Fruit fly (Drosophila melanogaster) whole organism, wandering third instar larva: ENCODE results near the gene Cpr11B.

Experiments
- Abd-B ChIP-seq: fragments of >200 bp; optimal IDR thresholded peaks from 2 replicates; lab custom pipeline; 2017; ENCODE audit warnings: missing biosample characterization, missing genetic modification characterization
- CG32264 ChIP-seq: fragments of 200-800 bp; sonication (Bioruptor generic); optimal IDR thresholded peaks from 2 replicates; lab custom pipeline; 2016; ENCODE audit warnings: missing biosample characterization, missing genetic modification characterization
- CG9705 ChIP-seq: fragments of 200-800 bp; sonication (Bioruptor generic); optimal IDR thresholded peaks from 2 replicates; lab custom pipeline; 2018; ENCODE audit warnings: missing biosample characterization, mild to moderate bottlenecking, missing genetic modification characterization
- CrebA ChIP-seq: fragments of 200-800 bp; sonication (Bioruptor generic); optimal IDR thresholded peaks from 2 replicates; lab custom pipeline; 2016; ENCODE audit warnings: missing biosample characterization, mild to moderate bottlenecking, missing genetic modification characterization, borderline replicate concordance
- Dfd ChIP-seq: fragments of >200 bp; optimal IDR thresholded peaks from 2 replicates; lab custom pipeline; 2017; ENCODE audit warnings: missing biosample characterization, missing genetic modification characterization
- Dif ChIP-seq: fragments of 200-275, 200-300 bp; sonication (Bioruptor generic); optimal IDR thresholded peaks from 2 replicates; lab custom pipeline; 2018; ENCODE audit warnings: missing biosample characterization, missing genetic modification characterization; ENCODE audit not compliant: partially characterized antibody
- GATAd ChIP-seq: sonication (Bioruptor generic); optimal IDR thresholded peaks from 2 replicates; lab custom pipeline; 2016; ENCODE audit warnings: missing biosample characterization, missing genetic modification characterization
- HLH106 ChIP-seq: fragments of 200-800 bp; optimal IDR thresholded peaks from 3 replicates; lab custom pipeline; 2019; ENCODE audit warnings: missing biosample characterization, mild to moderate bottlenecking, missing genetic modification characterization, moderate library complexity
- Hnf4 ChIP-seq: fragments of 200-800 bp; sonication (Bioruptor generic); optimal IDR thresholded peaks from 2 replicates; lab custom pipeline; 2016; ENCODE audit warnings: missing biosample characterization, mild to moderate bottlenecking, missing genetic modification characterization
- Hr78 ChIP-seq: fragments of >200 bp; optimal IDR thresholded peaks from 2 replicates; lab custom pipeline; 2017; ENCODE audit warnings: missing biosample characterization, missing genetic modification characterization
- Hr83 ChIP-seq: fragments of 200-300 bp; sonication (Bioruptor generic); optimal IDR thresholded peaks from 2 replicates; lab custom pipeline; 2016; ENCODE audit warnings: missing biosample characterization, mild to moderate bottlenecking, missing genetic modification characterization, moderate library complexity; ENCODE audit not compliant: poor library complexity, severe bottlenecking
- Jra ChIP-seq: sonication (Bioruptor generic); optimal IDR thresholded peaks from 2 replicates; lab custom pipeline; 2016; ENCODE audit warnings: missing biosample characterization, missing genetic modification characterization
- Mio ChIP-seq: sonication (Bioruptor generic); optimal IDR thresholded peaks from 2 replicates; lab custom pipeline; 2016; ENCODE audit warnings: missing biosample characterization, missing genetic modification characterization
- Myc ChIP-seq: fragments of >200 bp; optimal IDR thresholded peaks from 2 replicates; lab custom pipeline; 2017
- N ChIP-seq: fragments of >200 bp; optimal IDR thresholded peaks from 2 replicates; lab custom pipeline; 2018; ENCODE audit warnings: missing biosample characterization, missing external identifiers, missing genetic modification characterization
- OdsH ChIP-seq: fragments of 200-800 bp; sonication (Bioruptor generic); optimal IDR thresholded peaks from 2 replicates; lab custom pipeline; 2016; ENCODE audit warnings: missing biosample characterization, mild to moderate bottlenecking, missing genetic modification characterization
- Rel ChIP-seq, 2 experiments: fragments of 200-800 bp; sonication (Bioruptor generic) in 1 of 2; optimal IDR thresholded peaks; 2 replicates in 1 of 2; 3 replicates in 1 of 2; lab custom pipeline; 2016 to 2019; ENCODE audit warnings: mild to moderate bottlenecking in 2 of 2, missing biosample characterization in 2 of 2, missing genetic modification characterization in 2 of 2, moderate library complexity in 1 of 2
- Sp1 ChIP-seq: fragments of 200-800 bp; sonication (Bioruptor generic); optimal IDR thresholded peaks from 3 replicates; lab custom pipeline; 2019; ENCODE audit warnings: missing biosample characterization, mild to moderate bottlenecking, missing genetic modification characterization, moderate library complexity
- Vsx2 ChIP-seq: fragments of 200-300, 225-300 bp; sonication (Bioruptor generic); optimal IDR thresholded peaks from 2 replicates; lab custom pipeline; 2018; ENCODE audit warnings: missing biosample characterization, missing genetic modification characterization; ENCODE audit not compliant: partially characterized antibody
- br ChIP-seq: fragments of 200-800 bp; sonication (Bioruptor generic); optimal IDR thresholded peaks from 2 replicates; lab custom pipeline; 2016; ENCODE audit warnings: missing biosample characterization, missing genetic modification characterization
- brk ChIP-seq: fragments of 200-800 bp; sonication (Bioruptor generic); optimal IDR thresholded peaks from 2 replicates; lab custom pipeline; 2016; ENCODE audit warnings: missing biosample characterization, mild to moderate bottlenecking, missing genetic modification characterization
- dl ChIP-seq, 2 experiments: fragments of 175-275, 200-275 bp in 1 of 2; fragments of 200-275 bp in 1 of 2; sonication (Bioruptor generic); optimal IDR thresholded peaks; lab custom pipeline; 2018; ENCODE audit warnings: mild to moderate bottlenecking in 2 of 2, missing biosample characterization in 2 of 2, missing genetic modification characterization in 2 of 2, moderate library complexity in 2 of 2; ENCODE audit not compliant: partially characterized antibody in 2 of 2, insufficient read depth in 1 of 2
- dmrt93B ChIP-seq: fragments of 200-800 bp; sonication (Bioruptor generic); optimal IDR thresholded peaks from 2 replicates; lab custom pipeline; 2018; ENCODE audit warnings: missing biosample characterization, mild to moderate bottlenecking, missing genetic modification characterization
- dsf ChIP-seq: sonication (Bioruptor generic); optimal IDR thresholded peaks from 2 replicates; lab custom pipeline; 2016; ENCODE audit warnings: missing biosample characterization, missing genetic modification characterization, borderline replicate concordance
- ey ChIP-seq: fragments of 200-800 bp; sonication (Bioruptor generic); optimal IDR thresholded peaks from 2 replicates; lab custom pipeline; 2016; ENCODE audit warnings: missing biosample characterization, missing genetic modification characterization
- foxo ChIP-seq, 2 experiments: fragments of 200-800 bp; sonication (Bioruptor generic); optimal IDR thresholded peaks; 2 replicates in 1 of 2; 3 replicates in 1 of 2; lab custom pipeline; 2016 to 2017; ENCODE audit warnings: missing biosample characterization in 2 of 2, missing genetic modification characterization in 2 of 2
- fru ChIP-seq: fragments of 200-800 bp; sonication (Bioruptor generic); optimal IDR thresholded peaks from 3 replicates; lab custom pipeline; 2016; ENCODE audit warnings: missing biosample characterization, mild to moderate bottlenecking, missing genetic modification characterization
- h ChIP-seq: fragments of 200-800 bp; sonication (Bioruptor generic); optimal IDR thresholded peaks from 3 replicates; lab custom pipeline; 2016; ENCODE audit warnings: missing biosample characterization, mild to moderate bottlenecking, missing genetic modification characterization
- jim ChIP-seq: fragments of 175-275, 200-325 bp; sonication (Bioruptor generic); optimal IDR thresholded peaks from 2 replicates; lab custom pipeline; 2016; ENCODE audit warnings: missing biosample characterization, mild to moderate bottlenecking, missing genetic modification characterization
- lola ChIP-seq: fragments of >200 bp; optimal IDR thresholded peaks from 2 replicates; lab custom pipeline; 2017; ENCODE audit warnings: missing biosample characterization, missing genetic modification characterization
- pan ChIP-seq: fragments of >200 bp; optimal IDR thresholded peaks from 2 replicates; lab custom pipeline; 2017
- psq ChIP-seq: fragments of 200-800 bp; sonication (Bioruptor generic); optimal IDR thresholded peaks from 3 replicates; lab custom pipeline; 2017; ENCODE audit warnings: missing biosample characterization, mild to moderate bottlenecking, missing genetic modification characterization, moderate library complexity
- rgr ChIP-seq: fragments of 200-800 bp; sonication (Bioruptor generic); optimal IDR thresholded peaks from 3 replicates; lab custom pipeline; 2016; ENCODE audit warnings: missing biosample characterization, mild to moderate bottlenecking, missing genetic modification characterization
- sage ChIP-seq: fragments of 200-800 bp; sonication (Bioruptor generic); optimal IDR thresholded peaks from 2 replicates; lab custom pipeline; 2016; ENCODE audit warnings: missing biosample characterization, mild to moderate bottlenecking, missing genetic modification characterization
- sv ChIP-seq: fragments of 200-800 bp; sonication (Bioruptor generic); optimal IDR thresholded peaks from 3 replicates; lab custom pipeline; 2016; ENCODE audit warnings: missing biosample characterization, missing genetic modification characterization
- tai ChIP-seq: sonication (Bioruptor generic); optimal IDR thresholded peaks from 2 replicates; lab custom pipeline; 2016; ENCODE audit warnings: missing biosample characterization, missing genetic modification characterization
- usp ChIP-seq: fragments of >200 bp; optimal IDR thresholded peaks from 2 replicates; lab custom pipeline; 2017; ENCODE audit warnings: missing biosample characterization, missing genetic modification characterization
- woc ChIP-seq: sonication (Bioruptor generic); optimal IDR thresholded peaks from 2 replicates; lab custom pipeline; 2016; ENCODE audit warnings: missing biosample characterization, mild to moderate bottlenecking, missing genetic modification characterization

Cpr11B gene

dm6 chrX:12591223-12592120, 38.5 kb downstream of the Cpr11B start:
- TF ChIP-seq fru (GFP tag; lab: Kevin White, UChicago) (peak; percentile 77), Hr83 (GFP tag; lab: Kevin White, UChicago) (no peak), Hr78 (GFP tag; lab: Kevin White, UChicago) (no peak), Hnf4 (GFP tag; lab: Kevin White, UChicago) (no peak), Mio (GFP tag; lab: Kevin White, UChicago) (no peak), Abd-B (GFP tag; lab: Kevin White, UChicago) (no peak), sv (no peak), foxo (GFP tag; optimal IDR thresholded peaks at IDR 0.05; lab: Kevin White, UChicago) (peak in 1 of 2 experiments; percentile 61), usp (GFP tag; lab: Kevin White, UChicago) (no peak), psq (GFP tag; lab: Kevin White, UChicago) (peak; percentile 64), lola (no peak), br (GFP tag; lab: Kevin White, UChicago) (peak; percentile 76), woc (GFP tag; lab: Kevin White, UChicago) (peak; percentile 85), brk (GFP tag; lab: Kevin White, UChicago) (no peak), CG9705 (GFP tag; lab: Kevin White, UChicago) (peak; percentile 51), rgr (GFP tag; lab: Kevin White, UChicago) (peak; percentile 47), tai (GFP tag; lab: Kevin White, UChicago) (no peak), Rel (GFP tag; optimal IDR thresholded peaks at IDR 0.05; lab: Kevin White, UChicago) (no peak), Rel (tag; optimal IDR thresholded peaks at IDR 0.05; lab: Kevin White, UChicago) (no peak), ey (GFP tag; lab: Kevin White, UChicago) (peak; percentile 69), dl (GFP tag; optimal IDR thresholded peaks at IDR 0.05; lab: Kevin White, UChicago; ENCODE audit: insufficient read depth in 1 of 2, partially characterized antibody in 2 of 2) (no peak), HLH106 (peak; percentile 60), OdsH (GFP tag; lab: Kevin White, UChicago) (peak; percentile 60), Vsx2 (GFP tag; lab: Kevin White, UChicago) (no peak), Sp1 (peak; percentile 59), h (GFP tag; lab: Kevin White, UChicago) (peak; percentile 68), Dfd (GFP tag; lab: Kevin White, UChicago) (no peak), GATAd (GFP tag; lab: Kevin White, UChicago) (no peak), CG32264 (GFP tag; lab: Kevin White, UChicago) (no peak), jim (GFP tag; lab: Kevin White, UChicago) (no peak), CrebA (GFP tag; lab: Kevin White, UChicago) (no peak), pan (lab: Kevin White, UChicago) (no peak), Dif (GFP tag; lab: Kevin White, UChicago) (no peak), sage (GFP tag; lab: Kevin White, UChicago) (no peak), N (peak; percentile 50), dsf (GFP tag; lab: Kevin White, UChicago) (no peak), Jra (peak; percentile 62), dmrt93B (GFP tag; lab: Kevin White, UChicago) (peak; percentile 67), Myc (lab: Kevin White, UChicago) (no peak)

- TF ChIP-seq Rel (GFP tag; optimal IDR thresholded peaks at IDR 0.05; lab: Kevin White, UChicago) (no peak), Rel (tag; optimal IDR thresholded peaks at IDR 0.05; lab: Kevin White, UChicago) (peak; percentile 65), Mio (GFP tag; lab: Kevin White, UChicago) (no peak)
These were observed 39.2 kb downstream of the Cpr11B start, which contains the start of gene LIMK1 for dm6 chrX:12592121-12592466. Gene LIMK1 (minus strand): TSS chrX:12592193.
